Worm (Caenorhabditis elegans): ENCODE measurements around the gene gpa-11.

gpa-11 gene

DNA sequence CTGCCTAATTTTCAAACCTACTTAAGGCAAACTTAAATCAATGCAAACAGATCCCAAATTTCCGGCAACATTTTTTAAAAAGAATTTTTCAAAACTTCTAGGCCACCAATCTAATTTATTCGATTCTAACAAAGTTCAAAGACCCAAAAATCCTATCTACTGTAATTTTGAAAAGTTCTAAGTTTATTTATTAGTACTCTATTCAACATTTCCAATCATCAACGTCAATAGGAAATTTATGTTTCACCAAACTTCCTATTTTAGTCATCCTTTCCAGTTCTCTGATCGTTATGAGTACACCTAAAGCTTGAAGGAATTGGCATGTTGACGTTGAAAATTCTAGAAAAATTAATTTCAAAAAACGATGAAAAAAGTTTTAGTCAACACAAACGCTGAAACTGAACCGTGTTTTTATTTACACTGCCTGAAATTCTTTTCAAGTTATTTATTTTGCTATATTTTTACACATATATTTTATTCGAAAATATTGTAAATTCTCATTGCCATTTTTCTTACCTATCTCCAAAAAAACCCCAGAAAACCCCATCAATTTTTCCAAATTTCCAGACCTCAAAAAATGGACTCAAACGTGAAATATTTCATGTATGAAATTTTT is 28.7 kb downstream of the gpa-11 start, which contains the start of gene npr-42:
Gene npr-42 (plus strand): TSS at position 566 of the 616 bp plus-strand sequence.
- no peak for TF ChIP-seq flt-1 (GFP tag; IDR thresholded peaks at IDR 0.05)
- no peak for TF ChIP-seq ztf-29 (GFP tag; IDR thresholded peaks at IDR 0.05)
- TF ChIP-seq klf-2 (GFP tag; conservative IDR thresholded peaks at IDR 0.05), result no peak
- no peak for TF ChIP-seq cog-1 (tag; optimal IDR thresholded peaks at IDR 0.05)
- no peak for TF ChIP-seq ztf-23 (GFP tag; IDR thresholded peaks at IDR 0.05)
- TF ChIP-seq med-1 (GFP tag; optimal IDR thresholded peaks at IDR 0.05; ENCODE audit: insufficient read depth), result no peak
- TF ChIP-seq tab-1 (GFP tag; IDR thresholded peaks at IDR 0.05), result no peak

ce11 chrII:4276924-4277323 is 29.9 kb downstream of the gpa-11 start:
- no peak for TF ChIP-seq T22C8.4 (GFP tag; IDR thresholded peaks at IDR 0.05)
- TF ChIP-seq tab-1 (GFP tag; IDR thresholded peaks at IDR 0.05), result no peak
- TF ChIP-seq ztf-29 (GFP tag; IDR thresholded peaks at IDR 0.05), result no peak
- no peak for TF ChIP-seq ztf-23 (GFP tag; IDR thresholded peaks at IDR 0.05)
- no peak for TF ChIP-seq klf-2 (GFP tag; conservative IDR thresholded peaks at IDR 0.05)
- TF ChIP-seq cog-1 (tag; optimal IDR thresholded peaks at IDR 0.05), result no peak

DNA sequence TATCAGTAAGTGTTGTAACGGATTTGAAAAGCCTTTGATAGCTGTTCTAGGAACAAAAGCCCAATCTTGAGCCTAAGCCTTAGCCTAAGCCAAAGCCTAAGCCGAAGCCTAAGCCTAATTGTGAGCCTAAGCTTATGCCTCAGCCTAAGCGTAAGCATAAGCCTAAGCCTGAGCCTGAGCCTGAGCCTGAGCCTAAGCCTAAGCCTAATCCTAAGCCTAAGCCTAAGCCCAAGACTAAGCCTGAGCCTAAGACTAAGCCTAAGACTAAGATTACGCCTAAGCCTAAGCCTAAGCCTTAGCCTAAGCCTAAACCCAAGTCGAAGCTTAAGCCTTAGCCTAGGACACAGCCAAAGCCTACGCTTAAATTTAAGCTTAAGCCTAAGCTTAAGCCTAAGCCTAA is 30.6 kb downstream of the gpa-11 start:
- TF ChIP-seq tab-1 (GFP tag; IDR thresholded peaks at IDR 0.05) (no peak), ztf-29 (GFP tag; IDR thresholded peaks at IDR 0.05) (0 out of 2 replicates have a peak, but pooled peaks have one; percentile 32)

- no peak for TF ChIP-seq T22C8.4 (GFP tag; IDR thresholded peaks at IDR 0.05)
- TF ChIP-seq flt-1 (GFP tag; IDR thresholded peaks at IDR 0.05), result 0 out of 2 replicates have a peak, but pooled peaks have one; percentile 34
- no peak for TF ChIP-seq ztf-23 (GFP tag; IDR thresholded peaks at IDR 0.05)
- no peak for TF ChIP-seq ztf-29 (GFP tag; IDR thresholded peaks at IDR 0.05)
Observed at ce11 chrII:4281743-4282142, 34.7 kb downstream of the gpa-11 start, which contains the start of gene C01F1.5. C01F1.5 (minus strand) TSS chrII:4281845.

DNA sequence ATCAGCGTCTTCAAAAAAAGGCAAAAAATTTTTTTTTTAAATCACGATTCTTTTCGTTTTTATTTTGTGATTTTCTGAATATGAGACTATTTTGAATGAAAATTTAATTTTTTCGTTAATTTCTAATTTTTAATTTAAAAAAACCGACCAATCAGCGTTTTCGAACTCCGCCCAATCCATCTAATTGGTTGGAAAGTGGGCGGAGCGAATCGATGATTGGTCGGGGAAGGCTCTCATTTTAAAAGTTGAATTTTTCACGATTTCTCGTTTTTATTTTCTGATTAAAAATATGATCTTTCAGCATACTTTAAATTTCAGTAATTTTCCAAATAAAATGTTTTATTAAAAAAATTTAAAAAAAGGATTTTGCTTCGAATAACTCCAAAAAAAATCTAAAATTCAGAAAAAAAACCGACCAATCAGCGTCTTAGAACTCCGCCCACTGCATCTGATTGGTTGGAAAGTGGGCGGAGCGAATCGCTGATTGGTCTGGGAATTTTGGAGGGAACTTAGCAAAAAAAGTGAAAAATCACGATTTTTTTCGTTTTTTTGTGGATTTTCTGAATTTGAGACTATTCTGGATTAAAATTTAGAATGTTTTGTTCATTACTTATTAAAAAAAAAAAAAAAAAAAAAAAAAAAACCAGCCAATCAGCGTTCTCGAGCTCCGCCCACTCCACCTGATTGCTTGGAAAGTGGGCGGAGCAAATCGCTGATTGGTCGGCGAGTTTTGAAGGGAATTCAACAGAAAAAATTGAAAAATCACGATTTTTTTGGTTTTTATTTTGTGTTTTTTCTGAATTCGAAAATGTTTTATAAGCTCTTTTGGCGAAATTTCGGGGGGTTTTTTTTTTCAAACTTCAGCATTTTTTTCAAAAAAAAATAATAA is 37.6 kb downstream of the gpa-11 start:
- TF ChIP-seq cog-1 (tag; optimal IDR thresholded peaks at IDR 0.05) (no peak), klf-2 (GFP tag; conservative IDR thresholded peaks at IDR 0.05) (no peak), ztf-23 (GFP tag; IDR thresholded peaks at IDR 0.05) (no peak), med-1 (GFP tag; optimal IDR thresholded peaks at IDR 0.05; ENCODE audit: insufficient read depth) (no peak), ztf-29 (GFP tag; IDR thresholded peaks at IDR 0.05) (no peak), T22C8.4 (GFP tag; IDR thresholded peaks at IDR 0.05) (no peak), ref-1 (GFP tag; conservative IDR thresholded peaks at IDR 0.05) (no peak), tab-1 (GFP tag; IDR thresholded peaks at IDR 0.05) (no peak)

DNA sequence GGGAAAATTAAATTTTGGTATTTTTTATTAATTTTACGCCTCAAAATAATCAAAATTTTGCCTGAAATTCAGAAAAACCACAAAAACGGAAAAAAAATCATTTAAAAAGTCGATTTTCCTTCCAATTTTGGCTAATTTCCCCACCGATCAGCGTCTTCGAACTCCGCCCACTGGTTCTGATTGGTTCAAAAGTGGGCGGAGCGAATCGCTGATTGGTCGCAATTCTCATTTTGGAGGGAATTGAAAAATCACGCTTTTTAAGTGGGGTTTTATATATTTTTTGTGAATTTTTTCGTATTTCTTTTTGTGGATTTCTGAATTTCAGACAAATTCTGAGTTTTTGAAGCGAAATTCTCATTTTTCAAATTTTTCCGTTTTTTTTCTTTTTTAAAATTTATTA is 39.9 kb downstream of the gpa-11 start:
- no peak for TF ChIP-seq cog-1 (tag; optimal IDR thresholded peaks at IDR 0.05)
- TF ChIP-seq ztf-23 (GFP tag; IDR thresholded peaks at IDR 0.05), result no peak
- TF ChIP-seq ref-1 (GFP tag; conservative IDR thresholded peaks at IDR 0.05), result no peak
- TF ChIP-seq tab-1 (GFP tag; IDR thresholded peaks at IDR 0.05), result no peak
- no peak for TF ChIP-seq ztf-29 (GFP tag; IDR thresholded peaks at IDR 0.05)
- TF ChIP-seq med-1 (GFP tag; optimal IDR thresholded peaks at IDR 0.05; ENCODE audit: insufficient read depth), result no peak
- TF ChIP-seq klf-2 (GFP tag; conservative IDR thresholded peaks at IDR 0.05), result no peak
- TF ChIP-seq flt-1 (GFP tag; IDR thresholded peaks at IDR 0.05), result no peak
- TF ChIP-seq T22C8.4 (GFP tag; IDR thresholded peaks at IDR 0.05), result no peak

DNA sequence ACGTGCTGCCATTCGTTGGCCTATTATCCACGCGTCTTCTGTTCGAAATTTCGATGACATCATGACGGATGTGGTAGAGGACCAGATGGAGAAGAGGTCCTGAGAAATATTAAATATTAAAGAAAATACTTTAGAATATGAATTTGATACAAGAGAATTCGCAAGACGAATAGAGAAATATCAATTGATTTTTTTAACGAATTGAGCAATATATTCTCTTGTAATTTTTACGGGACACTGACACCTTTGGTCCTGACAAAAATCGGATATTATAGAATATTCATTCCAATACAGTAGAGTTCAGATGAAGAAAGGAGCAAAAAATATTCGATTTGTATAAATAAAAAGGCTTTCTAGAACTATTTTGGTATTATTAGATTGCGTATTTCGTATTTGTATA is 41.1 kb downstream of the gpa-11 start, which contains the start of gene C01F1.6:
Gene C01F1.6 (minus strand): TSS at position 101 of the 400 bp plus-strand sequence.
- TF ChIP-seq ref-1 (GFP tag; conservative IDR thresholded peaks at IDR 0.05) (no peak), klf-2 (GFP tag; conservative IDR thresholded peaks at IDR 0.05) (no peak), cog-1 (tag; optimal IDR thresholded peaks at IDR 0.05) (no peak), tab-1 (GFP tag; IDR thresholded peaks at IDR 0.05) (no peak), flt-1 (GFP tag; IDR thresholded peaks at IDR 0.05) (no peak), ztf-29 (GFP tag; IDR thresholded peaks at IDR 0.05) (no peak), med-1 (GFP tag; optimal IDR thresholded peaks at IDR 0.05; ENCODE audit: insufficient read depth) (no peak), T22C8.4 (GFP tag; IDR thresholded peaks at IDR 0.05) (no peak), ztf-23 (GFP tag; IDR thresholded peaks at IDR 0.05) (no peak)

- no peak for TF ChIP-seq T22C8.4 (GFP tag; IDR thresholded peaks at IDR 0.05)
- no peak for TF ChIP-seq ztf-23 (GFP tag; IDR thresholded peaks at IDR 0.05)
- no peak for TF ChIP-seq flt-1 (GFP tag; IDR thresholded peaks at IDR 0.05)
Observed at ce11 chrII:4288572-4288971, 41.6 kb downstream of the gpa-11 start.

- TF ChIP-seq ztf-29 (GFP tag; IDR thresholded peaks at IDR 0.05) (no peak), T22C8.4 (GFP tag; IDR thresholded peaks at IDR 0.05) (no peak), cog-1 (tag; optimal IDR thresholded peaks at IDR 0.05) (no peak), ztf-23 (GFP tag; IDR thresholded peaks at IDR 0.05) (no peak), flt-1 (GFP tag; IDR thresholded peaks at IDR 0.05) (no peak), tab-1 (GFP tag; IDR thresholded peaks at IDR 0.05) (no peak), med-1 (GFP tag; optimal IDR thresholded peaks at IDR 0.05; ENCODE audit: insufficient read depth) (no peak), ref-1 (GFP tag; conservative IDR thresholded peaks at IDR 0.05) (no peak), klf-2 (GFP tag; conservative IDR thresholded peaks at IDR 0.05) (no peak)
Observed at ce11 chrII:4291799-4292198, 44.8 kb downstream of the gpa-11 start.

DNA sequence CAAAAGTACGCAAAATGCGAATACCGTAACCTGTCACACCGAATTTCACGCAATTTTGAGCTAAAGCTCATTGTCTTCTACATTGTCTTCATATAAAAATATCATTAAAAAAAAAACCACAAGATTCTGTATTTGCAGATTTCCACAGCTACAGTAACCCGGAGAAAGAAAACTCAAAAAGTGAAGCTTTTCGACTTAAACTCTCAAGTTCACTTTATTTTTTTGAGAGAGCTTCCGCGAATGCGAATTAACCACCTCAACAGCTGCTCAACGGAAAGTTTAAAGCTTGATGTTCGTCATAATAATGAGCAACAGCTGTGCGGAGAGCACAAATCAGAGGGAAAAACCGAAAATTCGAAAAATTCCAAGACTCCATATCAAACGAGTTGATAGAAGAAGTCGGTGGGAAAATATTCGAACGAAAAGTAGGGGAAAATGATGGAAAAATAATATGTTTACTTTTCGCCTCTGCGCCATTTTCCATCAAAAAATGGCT is 46.1 kb downstream of the gpa-11 start:
- no peak for TF ChIP-seq cog-1 (tag; optimal IDR thresholded peaks at IDR 0.05)
- TF ChIP-seq tab-1 (GFP tag; IDR thresholded peaks at IDR 0.05), result no peak
- no peak for TF ChIP-seq flt-1 (GFP tag; IDR thresholded peaks at IDR 0.05)
- TF ChIP-seq T22C8.4 (GFP tag; IDR thresholded peaks at IDR 0.05), result no peak
- TF ChIP-seq med-1 (GFP tag; optimal IDR thresholded peaks at IDR 0.05; ENCODE audit: insufficient read depth), result no peak
- no peak for TF ChIP-seq ztf-29 (GFP tag; IDR thresholded peaks at IDR 0.05)
- no peak for TF ChIP-seq klf-2 (GFP tag; conservative IDR thresholded peaks at IDR 0.05)
- no peak for TF ChIP-seq ref-1 (GFP tag; conservative IDR thresholded peaks at IDR 0.05)
- no peak for TF ChIP-seq ztf-23 (GFP tag; IDR thresholded peaks at IDR 0.05)

All from whole organism, midembryonic.